Fruit fly (Drosophila melanogaster) whole organism, embryonic: ENCODE measurements around the gene Dlip2.

Experiments used
- Antp ChIP-seq: fragments of 200-800 bp; sonication (Bioruptor generic); optimal IDR thresholded peaks from 3 replicates; lab custom pipeline; 2016; ENCODE audit warnings: missing biosample characterization, missing genetic modification characterization
- Atf-2 ChIP-seq: fragments of 200-800 bp; sonication (Bioruptor generic); optimal IDR thresholded peaks from 2 replicates; lab custom pipeline; 2016; ENCODE audit warnings: missing biosample characterization, missing genetic modification characterization
- Bteb2 ChIP-seq: fragments of 200-800 bp; sonication (Bioruptor generic); optimal IDR thresholded peaks from 2 replicates; lab custom pipeline; 2016; ENCODE audit warnings: missing biosample characterization, missing genetic modification characterization
- CG10321 ChIP-seq: fragments of 200-800 bp; sonication (Bioruptor generic); IDR thresholded peaks from 2 replicates; pipeline ENCODE4 v1.3.6; 2022; ENCODE audit warnings: missing biosample characterization, missing genetic modification characterization
- CG10366 ChIP-seq: fragments of 200-800 bp; sonication (Bioruptor generic); IDR thresholded peaks from 2 replicates; pipeline ENCODE4 v1.3.6; 2022; ENCODE audit warnings: missing biosample characterization, missing genetic modification characterization
- CG10565 ChIP-seq: fragments of 200-800 bp; sonication (Bioruptor generic); optimal IDR thresholded peaks from 3 replicates; lab custom pipeline; 2016; ENCODE audit warnings: missing biosample characterization, mild to moderate bottlenecking, missing genetic modification characterization
- CG10654 ChIP-seq: fragments of 200-800 bp; sonication (Bioruptor generic); optimal IDR thresholded peaks from 2 replicates; lab custom pipeline; 2016; ENCODE audit warnings: missing biosample characterization, missing genetic modification characterization
- CG11723 ChIP-seq: fragments of 200-800 bp; sonication (Bioruptor generic); optimal IDR thresholded peaks from 2 replicates; lab custom pipeline; 2017; ENCODE audit warnings: missing biosample characterization, mild to moderate bottlenecking, missing genetic modification characterization
- CG12236 ChIP-seq: fragments of 200-800 bp; sonication (Bioruptor generic); optimal IDR thresholded peaks from 2 replicates; lab custom pipeline; 2016; ENCODE audit warnings: missing biosample characterization, missing genetic modification characterization
- CG12769 ChIP-seq: fragments of 200-800 bp; sonication (Bioruptor generic); optimal IDR thresholded peaks from 2 replicates; lab custom pipeline; 2019; ENCODE audit warnings: missing biosample characterization, mild to moderate bottlenecking, missing genetic modification characterization, moderate library complexity
- CG13287 ChIP-seq: fragments of 200-800 bp; sonication (Bioruptor generic); IDR thresholded peaks from 2 replicates; pipeline ENCODE4 v1.3.6; 2022; ENCODE audit warnings: missing biosample characterization, missing genetic modification characterization; ENCODE audit not compliant: partially characterized antibody
- CG17385 ChIP-seq: fragments of 200-800 bp; sonication (Bioruptor generic); optimal IDR thresholded peaks from 3 replicates; lab custom pipeline; 2018; ENCODE audit warnings: missing biosample characterization, mild to moderate bottlenecking, missing genetic modification characterization
- CG17912 ChIP-seq: fragments of 200-800 bp; sonication (Bioruptor generic); optimal IDR thresholded peaks from 2 replicates; lab custom pipeline; 2018; ENCODE audit warnings: missing biosample characterization, mild to moderate bottlenecking, missing genetic modification characterization
- CG2889 ChIP-seq: fragments of 200-800 bp; sonication (Bioruptor generic); IDR thresholded peaks from 3 replicates; pipeline ENCODE4 v1.3.6; 2022; ENCODE audit warnings: missing biosample characterization, missing genetic modification characterization
- CG30020 ChIP-seq: fragments of 200-800 bp; optimal IDR thresholded peaks from 2 replicates; lab custom pipeline; 2019; ENCODE audit warnings: missing biosample characterization, mild to moderate bottlenecking, missing genetic modification characterization, moderate library complexity
- CG31365 ChIP-seq: fragments of 200-800 bp; sonication (Bioruptor generic); optimal IDR thresholded peaks from 2 replicates; lab custom pipeline; 2018; ENCODE audit warnings: missing biosample characterization, mild to moderate bottlenecking, missing genetic modification characterization
- CG3838 ChIP-seq: fragments of 200-800 bp; sonication (Bioruptor generic); optimal IDR thresholded peaks from 3 replicates; lab custom pipeline; 2016; ENCODE audit warnings: missing biosample characterization, missing genetic modification characterization
- Drgx ChIP-seq: fragments of 200-800 bp; sonication (Bioruptor generic); IDR thresholded peaks from 2 replicates; pipeline ENCODE4 v1.3.6; 2022; ENCODE audit warnings: missing biosample characterization, missing genetic modification characterization
- H15 ChIP-seq: fragments of 200-800 bp; sonication (Bioruptor generic); IDR thresholded peaks from 3 replicates; pipeline ENCODE4 v1.3.6; 2022; ENCODE audit warnings: missing biosample characterization, missing genetic modification characterization
- Hey ChIP-seq: fragments of 200-800 bp; sonication (Bioruptor generic); optimal IDR thresholded peaks from 3 replicates; lab custom pipeline; 2018; ENCODE audit warnings: missing biosample characterization, mild to moderate bottlenecking, missing genetic modification characterization
- Mrtf ChIP-seq: fragments of 200-800 bp; sonication (Bioruptor generic); IDR thresholded peaks from 3 replicates; pipeline ENCODE4 v1.3.6; 2022; ENCODE audit warnings: missing biosample characterization, missing genetic modification characterization
- NFAT ChIP-seq: fragments of 200-800 bp; sonication (Bioruptor generic); IDR thresholded peaks from 2 replicates; pipeline ENCODE4 v1.3.6; 2022; ENCODE audit warnings: missing biosample characterization, missing genetic modification characterization
- Nf-YC ChIP-seq: fragments of 200-800 bp; optimal IDR thresholded peaks from 3 replicates; lab custom pipeline; 2019; ENCODE audit warnings: missing biosample characterization, mild to moderate bottlenecking, missing genetic modification characterization, moderate library complexity
- NfI ChIP-seq: fragments of 200-800 bp; sonication (Bioruptor generic); optimal IDR thresholded peaks from 3 replicates; lab custom pipeline; 2018; ENCODE audit warnings: missing biosample characterization, mild to moderate bottlenecking, missing genetic modification characterization, moderate library complexity
- Oli ChIP-seq: fragments of 200-800 bp; sonication (Bioruptor generic); optimal IDR thresholded peaks from 2 replicates; lab custom pipeline; 2018; ENCODE audit warnings: missing biosample characterization, mild to moderate bottlenecking, missing genetic modification characterization, moderate library complexity
- PHDP ChIP-seq: fragments of 200-800 bp; sonication (Bioruptor generic); optimal IDR thresholded peaks from 3 replicates; lab custom pipeline; 2018; ENCODE audit warnings: missing biosample characterization, mild to moderate bottlenecking, missing genetic modification characterization, moderate library complexity
- Pdp1 ChIP-seq, 2 experiments: fragments of 200-800 bp; sonication (Bioruptor generic); optimal IDR thresholded peaks; 3 replicates each; lab custom pipeline; 2016; ENCODE audit warnings: missing biosample characterization in 2 of 2, missing genetic modification characterization in 2 of 2, mild to moderate bottlenecking in 1 of 2, moderate library complexity in 1 of 2
- Stat92E ChIP-seq, 3 experiments: fragments of >200 bp in 2 of 3; fragments of 200-800 bp in 1 of 3; sonication (Bioruptor generic) in 1 of 3; optimal IDR thresholded peaks; 2 replicates each; lab custom pipeline; 2017 to 2019; ENCODE audit warnings: missing biosample characterization in 3 of 3, missing genetic modification characterization in 3 of 3, mild to moderate bottlenecking in 1 of 3, moderate library complexity in 1 of 3
- abd-A ChIP-seq: fragments of 200-800 bp; sonication (Bioruptor generic); optimal IDR thresholded peaks from 3 replicates; lab custom pipeline; 2019; ENCODE audit warnings: missing biosample characterization, mild to moderate bottlenecking, missing genetic modification characterization, moderate library complexity
- aop ChIP-seq: fragments of 200-800 bp; sonication (Bioruptor generic); IDR thresholded peaks from 2 replicates; pipeline ENCODE4 v1.3.6; 2022; ENCODE audit warnings: missing biosample characterization, missing genetic modification characterization
- chm ChIP-seq: fragments of 200-800 bp; sonication (Bioruptor generic); IDR thresholded peaks from 2 replicates; pipeline ENCODE4 v1.3.6; 2022; ENCODE audit warnings: missing biosample characterization, missing genetic modification characterization
- dpn ChIP-seq, 2 experiments: fragments of 200-800 bp; sonication (Bioruptor generic); optimal IDR thresholded peaks; 3 replicates each; lab custom pipeline; 2016; ENCODE audit warnings: missing biosample characterization in 2 of 2, missing genetic modification characterization in 2 of 2
- en ChIP-seq: fragments of 200-800 bp; sonication (Bioruptor generic); optimal IDR thresholded peaks from 2 replicates; lab custom pipeline; 2016; ENCODE audit warnings: missing biosample characterization, missing genetic modification characterization
- ftz-f1 ChIP-seq: fragments of 200-800 bp; sonication (Bioruptor generic); optimal IDR thresholded peaks from 2 replicates; lab custom pipeline; 2016; ENCODE audit warnings: missing biosample characterization, missing genetic modification characterization
- gcm2 ChIP-seq: fragments of 200-800 bp; sonication (Bioruptor generic); optimal IDR thresholded peaks from 2 replicates; lab custom pipeline; 2016; ENCODE audit warnings: missing biosample characterization, missing genetic modification characterization
- inv ChIP-seq: fragments of 200-800 bp; sonication (Bioruptor generic); IDR thresholded peaks from 2 replicates; pipeline ENCODE4 v1.3.6; 2022; ENCODE audit warnings: missing biosample characterization, missing genetic modification characterization; ENCODE audit not compliant: partially characterized antibody
- klu ChIP-seq: fragments of 200-800 bp; sonication (Bioruptor generic); IDR thresholded peaks from 2 replicates; pipeline ENCODE4 v1.3.6; 2022; ENCODE audit warnings: missing biosample characterization, missing genetic modification characterization
- lov ChIP-seq, 2 experiments: fragments of 200-800 bp in 1 of 2; fragments of >200 bp in 1 of 2; sonication (Bioruptor generic) in 1 of 2; IDR thresholded peaks in 1 of 2; optimal IDR thresholded peaks in 1 of 2; 2 replicates in 1 of 2; 3 replicates in 1 of 2; pipeline versions ENCODE4 v1.3.6 to Lab custom; 2017 to 2022; ENCODE audit warnings: missing biosample characterization in 1 of 2, missing genetic modification characterization in 1 of 2
- p53 ChIP-seq: fragments of 200-800 bp; sonication (Bioruptor generic); optimal IDR thresholded peaks from 2 replicates; lab custom pipeline; 2016; ENCODE audit warnings: missing biosample characterization, missing genetic modification characterization
- schlank ChIP-seq: fragments of 200-800 bp; sonication (Bioruptor generic); optimal IDR thresholded peaks from 2 replicates; lab custom pipeline; 2018; ENCODE audit warnings: missing biosample characterization, mild to moderate bottlenecking, missing genetic modification characterization
- shn ChIP-seq: fragments of 200-800 bp; sonication (Bioruptor generic); optimal IDR thresholded peaks from 3 replicates; lab custom pipeline; 2016; ENCODE audit warnings: missing biosample characterization, missing genetic modification characterization
- sob ChIP-seq: fragments of 200-800 bp; sonication (Bioruptor generic); IDR thresholded peaks from 2 replicates; pipeline ENCODE4 v1.3.6; 2022; ENCODE audit warnings: missing biosample characterization, missing genetic modification characterization
- sr ChIP-seq: fragments of 200-800 bp; sonication (Bioruptor generic); IDR thresholded peaks from 3 replicates; pipeline ENCODE4 v1.3.6; 2022; ENCODE audit warnings: missing biosample characterization, missing genetic modification characterization
- stwl ChIP-seq: fragments of 200-800 bp; sonication (Bioruptor generic); optimal IDR thresholded peaks from 3 replicates; lab custom pipeline; 2018; ENCODE audit warnings: missing biosample characterization, mild to moderate bottlenecking, missing genetic modification characterization, moderate library complexity
- vnd ChIP-seq: fragments of 200-800 bp; sonication (Bioruptor generic); IDR thresholded peaks from 3 replicates; pipeline ENCODE4 v1.3.6; 2022; ENCODE audit warnings: missing biosample characterization, missing genetic modification characterization; ENCODE audit not compliant: partially characterized antibody
- zf30C ChIP-seq: fragments of 200-800 bp; sonication (Bioruptor generic); optimal IDR thresholded peaks from 3 replicates; lab custom pipeline; 2018; ENCODE audit warnings: missing biosample characterization, mild to moderate bottlenecking, missing genetic modification characterization

Gene Dlip2

dm6 chr3R:4649880-4650493, 4.5 kb upstream of the Dlip2 start (continued):
- peak; percentile 76 for TF ChIP-seq ftz-f1 (GFP tag; lab: Kevin White, UChicago)
- no peak for TF ChIP-seq chm
- TF ChIP-seq klu (GFP tag; lab: Robert Waterston, UW): no peak

dm6 chr3R:4649126-4649811, 3.8 kb upstream of the Dlip2 start, which contains the start of gene Karybeta3:
Gene Karybeta3, plus strand, starts transcription at chr3R:4649176.
- TF ChIP-seq Mrtf (GFP tag; lab: Robert Waterston, UW) (peak; percentile 68; the same call in 1 of the 3 replicates), Pdp1 (GFP tag; optimal IDR thresholded peaks at IDR 0.05; lab: Kevin White, UChicago) (peak; percentile 70 to 81), CG30020 (tag; lab: Kevin White, UChicago) (peak; percentile 71), CG13287 (GFP tag; lab: Robert Waterston, UW) (peak; percentile 73), Drgx (GFP tag; lab: Robert Waterston, UW) (peak; percentile 81), CG31365 (tag; lab: Kevin White, UChicago) (peak; percentile 50), Stat92E (GFP tag; optimal IDR thresholded peaks at IDR 0.05; lab: Kevin White, UChicago) (no peak), Nf-YC (peak; percentile 54), Atf-2 (peak; percentile 79), NFAT (GFP tag; lab: Robert Waterston, UW) (peak; percentile 77), CG10654 (GFP tag; lab: Kevin White, UChicago) (peak; percentile 44), CG3838 (GFP tag; lab: Kevin White, UChicago) (peak; percentile 11), sr (GFP tag; lab: Robert Waterston, UW) (peak; percentile 61; the same call in 2 of the 3 replicates), PHDP (tag; lab: Kevin White, UChicago) (peak; percentile 70), CG10366 (GFP tag; lab: Robert Waterston, UW) (peak; percentile 68), CG17385 (GFP tag; lab: Kevin White, UChicago) (peak; percentile 60), lov (optimal IDR thresholded peaks at IDR 0.05; lab: Kevin White, UChicago) (no peak), lov (GFP tag; IDR thresholded peaks at IDR 0.05; lab: Robert Waterston, UW) (no peak), shn (GFP tag; lab: Kevin White, UChicago) (peak; percentile 79), inv (GFP tag; lab: Robert Waterston, UW) (peak; percentile 54), gcm2 (GFP tag; lab: Kevin White, UChicago) (peak; percentile 65), abd-A (tag; lab: Kevin White, UChicago) (no peak), NfI (GFP tag; lab: Kevin White, UChicago) (peak; percentile 73), CG2889 (peak; percentile 70; the same call in 1 of the 3 replicates), Hey (tag; lab: Kevin White, UChicago) (no peak), CG17912 (GFP tag; lab: Kevin White, UChicago) (no peak), vnd (peak; percentile 55; the same call in 2 of the 3 replicates), Antp (GFP tag; lab: Kevin White, UChicago) (peak; percentile 90), Oli (tag; lab: Kevin White, UChicago) (peak; percentile 55), zf30C (GFP tag; lab: Kevin White, UChicago) (no peak), Bteb2 (GFP tag; lab: Kevin White, UChicago) (peak; percentile 60), en (GFP tag; lab: Kevin White, UChicago) (peak; percentile 61), dpn (GFP tag; optimal IDR thresholded peaks at IDR 0.05; lab: Kevin White, UChicago) (peak; percentile 64 to 83), sob (GFP tag; lab: Robert Waterston, UW) (peak; percentile 83), CG10565 (GFP tag; lab: Kevin White, UChicago) (peak; percentile 3), CG10321 (GFP tag; lab: Robert Waterston, UW) (no peak), p53 (GFP tag; lab: Kevin White, UChicago) (peak; percentile 75), aop (GFP tag; lab: Robert Waterston, UW) (no peak), H15 (peak; percentile 56; the same call in 1 of the 3 replicates), schlank (tag; lab: Kevin White, UChicago) (peak; percentile 48), CG12236 (GFP tag; lab: Kevin White, UChicago) (peak; percentile 47), stwl (tag; lab: Kevin White, UChicago) (peak; percentile 47), CG12769 (tag; lab: Kevin White, UChicago) (peak; percentile 76), CG11723 (GFP tag; lab: Kevin White, UChicago) (peak; percentile 80)
